Fruit fly (Drosophila melanogaster): ENCODE results near the gene CAH5.

Gene CAH5

dm6 chr3R:31218997-31219992 is 43.1 kb upstream of the CAH5 start, which contains the start of gene ATPsynC (continued):
- TF ChIP-seq tll (GFP tag; optimal IDR thresholded peaks at IDR 0.05): peak in 1 of 2 experiments; percentile 90
- peak; percentile 35 for TF ChIP-seq eyg (GFP tag; optimal IDR thresholded peaks at IDR 0.05)
- no peak for TF ChIP-seq Spps (tag; optimal IDR thresholded peaks at IDR 0.05)
- no peak for TF ChIP-seq CG10147 (GFP tag; optimal IDR thresholded peaks at IDR 0.05)
- TF ChIP-seq Hand (GFP tag; optimal IDR thresholded peaks at IDR 0.05): peak; percentile 62
- no peak for TF ChIP-seq tna (GFP tag; IDR thresholded peaks at IDR 0.05; ENCODE audit: partially characterized antibody)
- no peak for TF ChIP-seq pfk (GFP tag; optimal IDR thresholded peaks at IDR 0.05)
- TF ChIP-seq Max (GFP tag; optimal IDR thresholded peaks at IDR 0.05): peak; percentile 22
- no peak for TF ChIP-seq unc-4 (GFP tag; IDR thresholded peaks at IDR 0.05; ENCODE audit: partially characterized antibody)
- peak; percentile 12 for TF ChIP-seq D (optimal IDR thresholded peaks at IDR 0.05)
- TF ChIP-seq D (GFP tag; optimal IDR thresholded peaks at IDR 0.05): no peak
- peak; percentile 63 for TF ChIP-seq CG12769 (tag; optimal IDR thresholded peaks at IDR 0.05)
- TF ChIP-seq her (GFP tag; optimal IDR thresholded peaks at IDR 0.05): peak; percentile 68
- no peak for TF ChIP-seq Blimp-1 (GFP tag; optimal IDR thresholded peaks at IDR 0.05)
- no peak for TF ChIP-seq tio (GFP tag; optimal IDR thresholded peaks at IDR 0.05)
- TF ChIP-seq CG9727 (GFP tag; optimal IDR thresholded peaks at IDR 0.05): peak; percentile 44
- peak; percentile 45 for TF ChIP-seq CG1233 (GFP tag; optimal IDR thresholded peaks at IDR 0.05)
- peak; percentile 41 for TF ChIP-seq Mad (GFP tag; optimal IDR thresholded peaks at IDR 0.05)
- TF ChIP-seq Trl (optimal IDR thresholded peaks at IDR 0.05): no peak
- no peak for TF ChIP-seq Trl (GFP tag; optimal IDR thresholded peaks at IDR 0.05)
- no peak for TF ChIP-seq CG2889 (GFP tag; IDR thresholded peaks at IDR 0.05)
- TF ChIP-seq CG33213 (GFP tag; optimal IDR thresholded peaks at IDR 0.05): peak; percentile 89
- TF ChIP-seq fd3F (GFP tag; optimal IDR thresholded peaks at IDR 0.05): no peak
- no peak for TF ChIP-seq hb (GFP tag; IDR thresholded peaks at IDR 0.05; ENCODE audit: partially characterized antibody)
- TF ChIP-seq h (optimal IDR thresholded peaks at IDR 0.05): no peak
- TF ChIP-seq repo (GFP tag; optimal IDR thresholded peaks at IDR 0.05): peak; percentile 33
- no peak for TF ChIP-seq Dll (GFP tag; IDR thresholded peaks at IDR 0.05; ENCODE audit: partially characterized antibody)
- no peak for TF ChIP-seq salm (tag; optimal IDR thresholded peaks at IDR 0.05)
- TF ChIP-seq vfl (GFP tag; optimal IDR thresholded peaks at IDR 0.05): no peak
- TF ChIP-seq CG11560 (tag; IDR thresholded peaks at IDR 0.05): no peak
- no peak for TF ChIP-seq CG10366 (GFP tag; IDR thresholded peaks at IDR 0.05)
- no peak for TF ChIP-seq sima (GFP tag; optimal IDR thresholded peaks at IDR 0.05)
- TF ChIP-seq PHDP (tag; optimal IDR thresholded peaks at IDR 0.05): peak; percentile 42
- no peak for TF ChIP-seq twi (tag; optimal IDR thresholded peaks at IDR 0.05)
- peak; percentile 49 for TF ChIP-seq CG17385 (GFP tag; optimal IDR thresholded peaks at IDR 0.05)
- no peak for TF ChIP-seq CG14667 (GFP tag; IDR thresholded peaks at IDR 0.05)
- no peak for TF ChIP-seq CG16779 (GFP tag; IDR thresholded peaks at IDR 0.05)
- no peak for TF ChIP-seq Lpt (GFP tag; optimal IDR thresholded peaks at IDR 0.05)
- TF ChIP-seq Nf-YB (GFP tag; optimal IDR thresholded peaks at IDR 0.05): peak; percentile 1
- TF ChIP-seq Sox100B (GFP tag; optimal IDR thresholded peaks at IDR 0.05): no peak
- TF ChIP-seq lilli (GFP tag; optimal IDR thresholded peaks at IDR 0.05): peak; percentile 75
- TF ChIP-seq p53 (GFP tag; optimal IDR thresholded peaks at IDR 0.05): peak; percentile 67
- TF ChIP-seq lab (GFP tag; optimal IDR thresholded peaks at IDR 0.05): peak; percentile 67
- no peak for TF ChIP-seq crol (GFP tag; IDR thresholded peaks at IDR 0.05)
- TF ChIP-seq Six4 (GFP tag; optimal IDR thresholded peaks at IDR 0.05): no peak
- TF ChIP-seq Ada2b (GFP tag; IDR thresholded peaks at IDR 0.05): no peak
- TF ChIP-seq tap (tag; optimal IDR thresholded peaks at IDR 0.05): peak; percentile 11
- no peak for TF ChIP-seq Xbp1 (GFP tag; optimal IDR thresholded peaks at IDR 0.05)
- TF ChIP-seq lov (optimal IDR thresholded peaks at IDR 0.05): no peak
- no peak for TF ChIP-seq lov (GFP tag; IDR thresholded peaks at IDR 0.05)
